Worm (Caenorhabditis elegans): Measurements from ENCODE around the gene F58F9.6.

DNA sequence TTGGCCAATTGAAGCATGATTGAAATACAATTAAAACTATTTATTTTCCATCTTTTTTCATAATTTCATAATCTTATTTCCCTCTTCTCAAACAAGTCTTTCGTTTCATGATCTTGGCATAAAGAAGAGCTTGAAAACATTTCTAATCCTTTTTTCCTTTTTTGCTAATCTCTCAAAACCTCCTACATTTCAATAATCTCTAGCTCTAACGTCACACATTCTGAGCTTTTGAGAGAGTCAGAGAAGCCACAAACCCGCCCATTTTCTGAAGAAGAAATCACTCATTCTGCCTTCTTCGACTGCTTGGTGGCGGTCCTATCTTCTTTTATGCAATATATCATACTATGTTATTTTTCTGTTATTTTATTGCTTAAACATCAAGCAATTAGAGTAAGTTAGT, 12.2 kb upstream of the F58F9.6 start, which contains the start of gene F58F9.1:
- TF ChIP-seq dao-5 (tag; optimal IDR thresholded peaks at IDR 0.05) (no peak), him-1 (tag; optimal IDR thresholded peaks at IDR 0.05) (no peak)

Data from whole organism, L4/young adult.